Worm (Caenorhabditis elegans): ENCODE data around the gene srh-308.

srh-308 gene

ce11 chrV:14010021-14010420 lies 7.4 kb downstream of the srh-308 start:
- TF ChIP-seq unc-62 (GFP tag; optimal IDR thresholded peaks at IDR 0.05) = no peak

ce11 chrV:14008353-14008859 lies 9.0 kb downstream of the srh-308 start:
- TF ChIP-seq unc-62 (GFP tag; optimal IDR thresholded peaks at IDR 0.05) = no peak

ce11 chrV:14006819-14007218 lies 10.6 kb downstream of the srh-308 start:
- TF ChIP-seq unc-62 (GFP tag; optimal IDR thresholded peaks at IDR 0.05) = no peak

ce11 chrV:14005812-14006211 lies 11.6 kb downstream of the srh-308 start, which contains the start of gene ric-7:
Gene ric-7, minus strand, starts transcription at chrV:14005912.
- TF ChIP-seq unc-62 (GFP tag; optimal IDR thresholded peaks at IDR 0.05) = no peak

- TF ChIP-seq unc-62 (GFP tag; optimal IDR thresholded peaks at IDR 0.05) = no peak
Observed at ce11 chrV:14004342-14004741, 13.0 kb downstream of the srh-308 start.

ce11 chrV:14003587-14004156 lies 13.7 kb downstream of the srh-308 start:
- no peak for TF ChIP-seq unc-62 (GFP tag; optimal IDR thresholded peaks at IDR 0.05)

- no peak for TF ChIP-seq unc-62 (GFP tag; optimal IDR thresholded peaks at IDR 0.05)
Observed at ce11 chrV:14002402-14002801, 15.0 kb downstream of the srh-308 start.

- no peak for TF ChIP-seq unc-62 (GFP tag; optimal IDR thresholded peaks at IDR 0.05)
Observed at ce11 chrV:14001929-14002328, 15.4 kb downstream of the srh-308 start.

- no peak for TF ChIP-seq unc-62 (GFP tag; optimal IDR thresholded peaks at IDR 0.05)
Observed at ce11 chrV:13993478-13993877, 23.9 kb downstream of the srh-308 start.

ce11 chrV:13992485-13992884 lies 24.9 kb downstream of the srh-308 start, which contains the start of gene droe-4:
Gene droe-4, plus strand, starts transcription at chrV:13992656.
- no peak for TF ChIP-seq unc-62 (GFP tag; optimal IDR thresholded peaks at IDR 0.05)

- no peak for TF ChIP-seq unc-62 (GFP tag; optimal IDR thresholded peaks at IDR 0.05)
Observed at ce11 chrV:13986823-13987222, 30.6 kb downstream of the srh-308 start.

- no peak for TF ChIP-seq unc-62 (GFP tag; optimal IDR thresholded peaks at IDR 0.05)
Observed at ce11 chrV:13984828-13985227, 32.5 kb downstream of the srh-308 start, which contains the start of gene end-1. Gene end-1, plus strand, starts transcription at chrV:13985128.

ce11 chrV:13981677-13982076 lies 35.7 kb downstream of the srh-308 start:
- TF ChIP-seq unc-62 (GFP tag; optimal IDR thresholded peaks at IDR 0.05) = no peak

ce11 chrV:13980807-13981206 lies 36.6 kb downstream of the srh-308 start, which contains the start of gene eol-1:
Gene eol-1, minus strand, starts transcription at chrV:13980907.
- no peak for TF ChIP-seq unc-62 (GFP tag; optimal IDR thresholded peaks at IDR 0.05)
